Fruit fly (Drosophila melanogaster): ENCODE measurements around the gene smp-30.

Gene smp-30

dm6 chr3R:14714904-14715588 is 36.0 kb downstream of the smp-30 start (continued):
- peak; percentile 49 for TF ChIP-seq CoRest (tag; optimal IDR thresholded peaks at IDR 0.05)
- TF ChIP-seq Hey (tag; optimal IDR thresholded peaks at IDR 0.05), result no peak
- peak; percentile 77 for TF ChIP-seq unpg (GFP tag; optimal IDR thresholded peaks at IDR 0.05)
- TF ChIP-seq CG3726 (GFP tag; IDR thresholded peaks at IDR 0.05), result 0 out of 3 replicates have a peak, but pooled peaks have one; percentile 49
- TF ChIP-seq CG2678 (tag; optimal IDR thresholded peaks at IDR 0.05), result peak; percentile 51
- no peak for TF ChIP-seq ssp (GFP tag; IDR thresholded peaks at IDR 0.05)
- TF ChIP-seq CG11247 (GFP tag; IDR thresholded peaks at IDR 0.05), result no peak
- peak; percentile 15 for TF ChIP-seq slp2 (GFP tag; optimal IDR thresholded peaks at IDR 0.05)
- peak; percentile 75 for TF ChIP-seq CG10979 (tag; optimal IDR thresholded peaks at IDR 0.05)
- peak; percentile 55; the same call in 1 of the 3 replicates for TF ChIP-seq Opbp (GFP tag; IDR thresholded peaks at IDR 0.05; ENCODE audit: partially characterized antibody)
- no peak for TF ChIP-seq CG1832 (GFP tag; optimal IDR thresholded peaks at IDR 0.05)
- TF ChIP-seq Fer3 (tag; optimal IDR thresholded peaks at IDR 0.05), result peak; percentile 26
- no peak for TF ChIP-seq Aef1 (GFP tag; IDR thresholded peaks at IDR 0.05)
- no peak for TF ChIP-seq vvl (GFP tag; IDR thresholded peaks at IDR 0.05)
- peak; percentile 35 for TF ChIP-seq Asciz (GFP tag; optimal IDR thresholded peaks at IDR 0.05)
- TF ChIP-seq lbe (GFP tag; optimal IDR thresholded peaks at IDR 0.05), result peak; percentile 29
- TF ChIP-seq croc (GFP tag; conservative IDR thresholded peaks at IDR 0.05), result peak; percentile 23; the same call in 2 of the 3 replicates
- no peak for TF ChIP-seq sens-2 (GFP tag; IDR thresholded peaks at IDR 0.05)
- TF ChIP-seq Six4 (GFP tag; optimal IDR thresholded peaks at IDR 0.05), result no peak
- TF ChIP-seq ac (GFP tag; optimal IDR thresholded peaks at IDR 0.05), result peak; percentile 6
- no peak for TF ChIP-seq Mad (GFP tag; optimal IDR thresholded peaks at IDR 0.05)
- TF ChIP-seq CG6689 (GFP tag; IDR thresholded peaks at IDR 0.05), result peak; percentile 48
- TF ChIP-seq H2.0 (GFP tag; IDR thresholded peaks at IDR 0.05), result no peak
- TF ChIP-seq CG12942 (GFP tag; optimal IDR thresholded peaks at IDR 0.05), result peak; percentile 18
- no peak for TF ChIP-seq CG43689 (GFP tag; IDR thresholded peaks at IDR 0.05)
- TF ChIP-seq CG32767 (GFP tag; IDR thresholded peaks at IDR 0.05), result peak; percentile 51; the same call in 1 of the 2 replicates
- TF ChIP-seq jumu (GFP tag; optimal IDR thresholded peaks at IDR 0.05), result peak; percentile 11
- TF ChIP-seq CG11695 (GFP tag; IDR thresholded peaks at IDR 0.05), result peak; percentile 8; the same call in 1 of the 3 replicates
- TF ChIP-seq tx (GFP tag; optimal IDR thresholded peaks at IDR 0.05), result no peak
- peak; percentile 22; the same call in 1 of the 2 replicates for TF ChIP-seq dati (GFP tag; IDR thresholded peaks at IDR 0.05)
- TF ChIP-seq ci (GFP tag; IDR thresholded peaks at IDR 0.05), result peak; percentile 71; the same call in 2 of the 3 replicates
- TF ChIP-seq pnt (GFP tag; optimal IDR thresholded peaks at IDR 0.05), result peak; percentile 50
- peak; percentile 31 for TF ChIP-seq CG16863 (GFP tag; optimal IDR thresholded peaks at IDR 0.05)
- TF ChIP-seq shn (GFP tag; optimal IDR thresholded peaks at IDR 0.05), result peak; percentile 19
- TF ChIP-seq trem (tag; optimal IDR thresholded peaks at IDR 0.05), result peak; percentile 62
- peak; percentile 54; the same call in 2 of the 3 replicates for TF ChIP-seq dysf (GFP tag; IDR thresholded peaks at IDR 0.05)
- TF ChIP-seq CG16815 (GFP tag; optimal IDR thresholded peaks at IDR 0.05), result peak; percentile 9
- no peak for TF ChIP-seq yki (optimal IDR thresholded peaks at IDR 0.05)

- TF ChIP-seq CG12659 (GFP tag; optimal IDR thresholded peaks at IDR 0.05) (no peak), CrebB (tag; optimal IDR thresholded peaks at IDR 0.05) (peak; percentile 26), dati (GFP tag; IDR thresholded peaks at IDR 0.05) (no peak), row (GFP tag; IDR thresholded peaks at IDR 0.05) (peak; percentile 37; the same call in 2 of the 3 replicates), pzg (GFP tag; optimal IDR thresholded peaks at IDR 0.05) (no peak), sug (tag; optimal IDR thresholded peaks at IDR 0.05) (peak; percentile 84), seq (GFP tag; IDR thresholded peaks at IDR 0.05) (no peak), Doc2 (GFP tag; IDR thresholded peaks at IDR 0.05) (no peak), Sox102F (GFP tag; optimal IDR thresholded peaks at IDR 0.05) (peak; percentile 83), zen (tag; optimal IDR thresholded peaks at IDR 0.05) (peak; percentile 86), CG1024 (GFP tag; IDR thresholded peaks at IDR 0.05) (no peak), crp (GFP tag; optimal IDR thresholded peaks at IDR 0.05) (no peak), Scr (GFP tag; IDR thresholded peaks at IDR 0.05; ENCODE audit: partially characterized antibody) (0 out of 2 replicates have a peak, but pooled peaks have one; percentile 10)
Observed at dm6 chr3R:14714147-14714903, 36.7 kb downstream of the smp-30 start.

Data from whole organism, embryonic.